Fruit fly (Drosophila melanogaster): ENCODE data around the gene rhea.

rhea gene

DNA sequence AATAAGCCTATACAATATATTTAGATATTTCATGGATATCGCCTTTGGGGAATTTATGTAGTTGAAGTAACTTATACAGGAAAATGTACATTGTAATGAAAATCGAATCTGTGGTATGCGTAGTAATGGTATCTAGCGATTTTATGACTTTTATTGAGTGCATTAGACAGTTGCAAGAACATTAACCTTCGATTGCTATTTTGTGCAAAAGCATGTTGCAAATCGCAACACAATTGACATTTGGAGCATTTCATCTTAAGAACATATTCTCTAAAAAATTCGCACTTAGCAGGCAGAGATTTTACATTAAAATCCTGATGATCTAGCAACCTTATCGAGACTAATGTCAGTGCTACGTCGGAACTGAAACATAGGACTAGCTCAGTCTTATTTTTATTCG is 74.8 kb downstream of the rhea start, which contains the start of gene S-Lap2:
Gene S-Lap2, plus strand, starts transcription at position 301 of the 400 bp plus-strand sequence.
- TF ChIP-seq CG14655 (GFP tag; optimal IDR thresholded peaks at IDR 0.05) = no peak
- TF ChIP-seq CG32121 (GFP tag; IDR thresholded peaks at IDR 0.05) = no peak
- TF ChIP-seq CG17806 (tag; optimal IDR thresholded peaks at IDR 0.05) = no peak
- TF ChIP-seq fd96Ca (GFP tag; IDR thresholded peaks at IDR 0.05) = no peak
- no peak for TF ChIP-seq Pif1A (GFP tag; optimal IDR thresholded peaks at IDR 0.05)
- no peak for TF ChIP-seq CG15710 (tag; optimal IDR thresholded peaks at IDR 0.05)
- no peak for TF ChIP-seq CG9948 (tag; optimal IDR thresholded peaks at IDR 0.05)

dm6 chr3L:8621465-8621864 is 76.7 kb downstream of the rhea start:
- TF ChIP-seq CG8159 (tag; optimal IDR thresholded peaks at IDR 0.05) (no peak), D1 (tag; optimal IDR thresholded peaks at IDR 0.05) (no peak), gl (tag; optimal IDR thresholded peaks at IDR 0.05) (no peak), CG13204 (GFP tag; optimal IDR thresholded peaks at IDR 0.05) (no peak), CG10348 (GFP tag; IDR thresholded peaks at IDR 0.05) (no peak), Snoo (tag; optimal IDR thresholded peaks at IDR 0.05) (no peak), Pif1B (GFP tag; optimal IDR thresholded peaks at IDR 0.05) (no peak), Pif1A (GFP tag; optimal IDR thresholded peaks at IDR 0.05) (no peak), CG9948 (tag; optimal IDR thresholded peaks at IDR 0.05) (no peak), CG8301 (tag; optimal IDR thresholded peaks at IDR 0.05) (no peak), CG14655 (GFP tag; optimal IDR thresholded peaks at IDR 0.05) (no peak), CG15710 (tag; optimal IDR thresholded peaks at IDR 0.05) (no peak), CG12605 (GFP tag; IDR thresholded peaks at IDR 0.05) (no peak), rn (GFP tag; IDR thresholded peaks at IDR 0.05) (no peak), CG34367 (tag; optimal IDR thresholded peaks at IDR 0.05) (no peak), fd96Ca (GFP tag; IDR thresholded peaks at IDR 0.05) (no peak)

Measured in whole organism, pupa.